Worm (Caenorhabditis elegans) whole organism, early embryonic: ENCODE measurements around the gene fubl-2.

Source experiments
- ama-1 ChIP-seq: fragments of 150-350 bp; optimal IDR thresholded peaks from 2 replicates; lab custom pipeline; 2014
- flt-1 ChIP-seq: fragments of 200-800 bp; sonication (Bioruptor generic); IDR thresholded peaks from 2 replicates; pipeline ENCODE4 v1.3.6; 2022; ENCODE audit warnings: missing genetic modification characterization, missing compliant biosample characterization
- hmbx-1 ChIP-seq: sonication (generic microtip); optimal IDR thresholded peaks from 2 replicates; lab custom pipeline; 2016; ENCODE audit warnings: mild to moderate bottlenecking, missing genetic modification characterization, missing compliant biosample characterization
- pes-1 ChIP-seq: fragments of 200-800 bp; sonication (Bioruptor generic); IDR thresholded peaks from 2 replicates; pipeline ENCODE4 v1.3.6; 2022; ENCODE audit warnings: missing genetic modification reagents, missing genetic modification characterization, missing compliant biosample characterization
- sea-1 ChIP-seq: fragments of 200-800 bp; sonication (Bioruptor generic); conservative IDR thresholded peaks from 2 replicates; pipeline ENCODE4 v1.3.6; 2022; ENCODE audit warnings: missing genetic modification characterization, missing compliant biosample characterization
- tra-4 ChIP-seq: sonication (generic microtip); optimal IDR thresholded peaks from 2 replicates; lab custom pipeline; 2017; ENCODE audit warnings: missing genetic modification characterization, missing compliant biosample characterization

The fubl-2 gene

ce11 chrIII:7056241-7056640 lies 31.3 kb downstream of the fubl-2 start, which contains the start of gene R01H2.2:
Gene R01H2.2, plus strand, starts transcription at chrIII:7056541.
- TF ChIP-seq flt-1 (GFP tag; lab: Robert Waterston, UW) (no peak), tra-4 (tag; lab: Kevin White, UChicago) (no peak), pes-1 (GFP tag; lab: Robert Waterston, UW) (no peak), hmbx-1 (tag; lab: Kevin White, UChicago) (no peak)

- TF ChIP-seq ama-1 (lab: Kevin White, UChicago) = no peak
- no peak for TF ChIP-seq sea-1 (GFP tag; lab: Robert Waterston, UW)
These were observed 41.9 kb downstream of the fubl-2 start, which contains the start of gene R01H2.7 for ce11 chrIII:7045643-7046042. Gene R01H2.7, minus strand, starts transcription at chrIII:7045743.
